Fruit fly (Drosophila melanogaster) whole organism, prepupa: ENCODE data around the gene CheA84a.

Experiments used
- CG6792 ChIP-seq: fragments of 200-800 bp; sonication (Bioruptor generic); optimal IDR thresholded peaks from 3 replicates; lab custom pipeline; 2016; ENCODE audit warnings: missing biosample characterization, missing genetic modification characterization
- CG9139 ChIP-seq: fragments of 200-800 bp; sonication (Bioruptor generic); optimal IDR thresholded peaks from 3 replicates; lab custom pipeline; 2017; ENCODE audit warnings: missing biosample characterization, mild to moderate bottlenecking, missing genetic modification characterization
- Ets96B ChIP-seq: fragments of 200-800 bp; optimal IDR thresholded peaks from 2 replicates; lab custom pipeline; 2019; ENCODE audit warnings: missing biosample characterization, mild to moderate bottlenecking, missing genetic modification characterization, moderate library complexity
- Hr38 ChIP-seq: sonication (Bioruptor generic); optimal IDR thresholded peaks from 2 replicates; lab custom pipeline; 2016; ENCODE audit warnings: missing biosample characterization, missing genetic modification characterization
- Hr39 ChIP-seq: fragments of 200-800 bp; sonication (Bioruptor generic); optimal IDR thresholded peaks from 2 replicates; lab custom pipeline; 2016; ENCODE audit warnings: missing biosample characterization, missing genetic modification characterization
- Hr4 ChIP-seq: fragments of 200-800 bp; sonication (Bioruptor generic); optimal IDR thresholded peaks from 3 replicates; lab custom pipeline; 2016; ENCODE audit warnings: missing biosample characterization, missing genetic modification characterization
- Sox15 ChIP-seq: fragments of 200-800 bp; sonication (Bioruptor generic); optimal IDR thresholded peaks from 3 replicates; lab custom pipeline; 2016; ENCODE audit warnings: missing biosample characterization, missing genetic modification characterization
- pdm3 ChIP-seq: fragments of 200-800 bp; sonication (Bioruptor generic); optimal IDR thresholded peaks from 3 replicates; lab custom pipeline; 2016; ENCODE audit warnings: missing biosample characterization, missing genetic modification characterization
- topi ChIP-seq: fragments of 200-800 bp; sonication (Bioruptor generic); optimal IDR thresholded peaks from 3 replicates; lab custom pipeline; 2016; ENCODE audit warnings: missing biosample characterization, missing genetic modification characterization

- no peak for TF ChIP-seq Hr38
- TF ChIP-seq Hr39 (GFP tag; lab: Kevin White, UChicago): no peak
- no peak for TF ChIP-seq CG9139 (GFP tag; lab: Kevin White, UChicago)
- no peak for TF ChIP-seq Ets96B
- TF ChIP-seq pdm3 (GFP tag; lab: Kevin White, UChicago): no peak
- TF ChIP-seq topi (GFP tag; lab: Kevin White, UChicago): no peak
- no peak for TF ChIP-seq CG6792 (GFP tag; lab: Kevin White, UChicago)
- TF ChIP-seq Hr4: no peak
- no peak for TF ChIP-seq Sox15
These were observed 21.1 kb downstream of the CheA84a start for dm6 chr3R:8183502-8183901.
